Fruit fly (Drosophila melanogaster): Measurements from ENCODE around the gene dome.

DNA sequence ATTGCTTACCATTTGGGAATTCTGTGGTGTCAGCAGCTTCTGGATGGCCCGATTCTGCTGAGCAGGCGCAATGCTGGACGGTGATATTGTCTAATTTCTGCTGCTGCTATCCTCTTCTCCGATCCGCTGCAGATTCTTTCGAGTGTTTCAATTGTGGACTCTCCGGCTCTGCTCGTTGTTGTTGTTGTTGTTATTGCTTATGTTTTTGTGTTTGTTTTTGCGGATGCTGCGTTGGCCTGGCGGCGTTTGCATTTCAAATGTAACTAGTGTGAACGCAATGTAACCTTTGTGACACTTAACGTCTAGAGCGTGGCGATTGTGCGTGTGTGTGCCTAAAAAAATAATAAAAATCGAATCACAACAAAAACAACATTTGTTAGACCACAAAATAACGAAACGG is 28.6 kb upstream of the dome start:
- TF ChIP-seq OdsH (GFP tag; optimal IDR thresholded peaks at IDR 0.05) (no peak), lz (GFP tag; optimal IDR thresholded peaks at IDR 0.05) (no peak)
